Worm (Caenorhabditis elegans): ENCODE data around the gene fbxb-24.
A peak's percentile ranks its signal among the peaks of the same experiment; 100 is the strongest.

- TF ChIP-seq dpl-1 (GFP tag; optimal IDR thresholded peaks at IDR 0.05) (no peak), pha-4 (GFP tag; IDR thresholded peaks at IDR 0.05) (no peak), pha-4 (tag; optimal IDR thresholded peaks at IDR 0.05) (no peak), ceh-82 (tag; optimal IDR thresholded peaks at IDR 0.05) (no peak), aly-2 (tag; optimal IDR thresholded peaks at IDR 0.05) (no peak), snpc-4 (tag; optimal IDR thresholded peaks at IDR 0.05) (no peak), lin-29 (GFP tag; IDR thresholded peaks at IDR 0.05) (no peak), pqm-1 (tag; optimal IDR thresholded peaks at IDR 0.05) (peak; percentile 87), F37D6.2 (tag; optimal IDR thresholded peaks at IDR 0.05) (no peak)
Measured at ce11 chrIII:11878751-11879150, 30.0 kb upstream of the fbxb-24 start, which contains the start of gene Y56A3A.6.

All from whole organism, L4 larva.